Fruit fly (Drosophila melanogaster): Measurements from ENCODE around the gene baz.

The baz gene

dm6 chrX:17237421-17237820 lies 77.6 kb downstream of the baz start (continued):
- TF ChIP-seq Dad (GFP tag; optimal IDR thresholded peaks at IDR 0.05) = no peak
- no peak for TF ChIP-seq ind (GFP tag; optimal IDR thresholded peaks at IDR 0.05)
- 0 out of 2 replicates have a peak, but pooled peaks have one; percentile 24 for TF ChIP-seq stc (GFP tag; IDR thresholded peaks at IDR 0.05)
- TF ChIP-seq phol (tag; optimal IDR thresholded peaks at IDR 0.05) = peak; percentile 52
- peak; percentile 22 for TF ChIP-seq CG4424 (GFP tag; optimal IDR thresholded peaks at IDR 0.05)
- TF ChIP-seq Sox102F (GFP tag; optimal IDR thresholded peaks at IDR 0.05) = peak; percentile 68
- TF ChIP-seq usp (GFP tag; optimal IDR thresholded peaks at IDR 0.05) = no peak
- TF ChIP-seq Asciz (GFP tag; optimal IDR thresholded peaks at IDR 0.05) = peak; percentile 13
- no peak for TF ChIP-seq CG7357 (GFP tag; IDR thresholded peaks at IDR 0.05)
- no peak for TF ChIP-seq bcd (GFP tag; optimal IDR thresholded peaks at IDR 0.05)
- no peak for TF ChIP-seq tap (tag; optimal IDR thresholded peaks at IDR 0.05)
- peak; percentile 50 for TF ChIP-seq Xrp1 (GFP tag; IDR thresholded peaks at IDR 0.05)
- no peak for TF ChIP-seq emc (GFP tag; optimal IDR thresholded peaks at IDR 0.05)
- TF ChIP-seq CG8281 (tag; optimal IDR thresholded peaks at IDR 0.05) = no peak
- TF ChIP-seq CG13894 (tag; optimal IDR thresholded peaks at IDR 0.05) = no peak
- no peak for TF ChIP-seq HmgZ (tag; optimal IDR thresholded peaks at IDR 0.05)
- peak; percentile 27 for TF ChIP-seq az2 (GFP tag; optimal IDR thresholded peaks at IDR 0.05)
- peak; percentile 20 for TF ChIP-seq D19A (tag; optimal IDR thresholded peaks at IDR 0.05)
- no peak for TF ChIP-seq mld (GFP tag; IDR thresholded peaks at IDR 0.05; ENCODE audit: partially characterized antibody)
- TF ChIP-seq row (GFP tag; IDR thresholded peaks at IDR 0.05) = peak; percentile 40; the same call in 2 of the 3 replicates
- no peak for TF ChIP-seq Myb (GFP tag; optimal IDR thresholded peaks at IDR 0.05)
- TF ChIP-seq eyg (GFP tag; optimal IDR thresholded peaks at IDR 0.05) = no peak
- no peak for TF ChIP-seq pita (GFP tag; optimal IDR thresholded peaks at IDR 0.05)
- TF ChIP-seq Elba2 (GFP tag; optimal IDR thresholded peaks at IDR 0.05) = no peak
- TF ChIP-seq Chrac-16 (GFP tag; optimal IDR thresholded peaks at IDR 0.05) = no peak
- no peak for TF ChIP-seq tin (GFP tag; optimal IDR thresholded peaks at IDR 0.05)
- TF ChIP-seq CG31441 (GFP tag; IDR thresholded peaks at IDR 0.05) = peak; percentile 51
- TF ChIP-seq rib (GFP tag; IDR thresholded peaks at IDR 0.05) = no peak
- no peak for TF ChIP-seq seq (GFP tag; IDR thresholded peaks at IDR 0.05)
- TF ChIP-seq CG5180 (GFP tag; optimal IDR thresholded peaks at IDR 0.05) = no peak
- TF ChIP-seq tna (GFP tag; IDR thresholded peaks at IDR 0.05; ENCODE audit: partially characterized antibody) = no peak
- TF ChIP-seq CG6272 (GFP tag; IDR thresholded peaks at IDR 0.05) = no peak
- peak; percentile 67 for TF ChIP-seq gem (tag; optimal IDR thresholded peaks at IDR 0.05)
- TF ChIP-seq bab2 (GFP tag; optimal IDR thresholded peaks at IDR 0.05) = no peak

- TF ChIP-seq E2f2 (GFP tag; IDR thresholded peaks at IDR 0.05) (peak; percentile 34; the same call in 1 of the 2 replicates), ci (GFP tag; IDR thresholded peaks at IDR 0.05) (no peak), nerfin-2 (GFP tag; IDR thresholded peaks at IDR 0.05; ENCODE audit: partially characterized antibody) (peak; percentile 65), CkIIα-i1 (GFP tag; IDR thresholded peaks at IDR 0.05) (no peak), zen (tag; optimal IDR thresholded peaks at IDR 0.05) (no peak), Lhr (GFP tag; optimal IDR thresholded peaks at IDR 0.05) (no peak), mirr (GFP tag; optimal IDR thresholded peaks at IDR 0.05) (no peak), Sox100B (GFP tag; optimal IDR thresholded peaks at IDR 0.05) (no peak), CG33557 (GFP tag; optimal IDR thresholded peaks at IDR 0.05) (no peak), Kr (GFP tag; optimal IDR thresholded peaks at IDR 0.05) (no peak), wek (GFP tag; optimal IDR thresholded peaks at IDR 0.05) (no peak), CG4820 (GFP tag; optimal IDR thresholded peaks at IDR 0.05) (no peak), zen2 (GFP tag; IDR thresholded peaks at IDR 0.05; ENCODE audit: partially characterized antibody) (peak; percentile 63), Ptx1 (GFP tag; IDR thresholded peaks at IDR 0.05) (no peak), CG42726 (GFP tag; IDR thresholded peaks at IDR 0.05; ENCODE audit: partially characterized antibody) (no peak), BtbVII (GFP tag; optimal IDR thresholded peaks at IDR 0.05) (no peak), CG17328 (GFP tag; IDR thresholded peaks at IDR 0.05) (no peak), CG18476 (GFP tag; optimal IDR thresholded peaks at IDR 0.05) (no peak), Lpt (GFP tag; optimal IDR thresholded peaks at IDR 0.05) (no peak), CG15514 (GFP tag; optimal IDR thresholded peaks at IDR 0.05) (peak; percentile 24)
Observed at dm6 chrX:17244854-17245253, 85.0 kb downstream of the baz start, which contains the start of gene CG8915. CG8915 (minus strand) TSS chrX:17245001.

Measured in whole organism, embryonic.